Fruit fly (Drosophila melanogaster) whole organism, wandering third instar larva: ENCODE results near the gene THADA.

ENCODE experiments used
- Dfd ChIP-seq: fragments of >200 bp; optimal IDR thresholded peaks from 2 replicates; lab custom pipeline; 2017; ENCODE audit warnings: missing biosample characterization, missing genetic modification characterization
- Dif ChIP-seq: fragments of 200-275, 200-300 bp; sonication (Bioruptor generic); optimal IDR thresholded peaks from 2 replicates; lab custom pipeline; 2018; ENCODE audit warnings: missing biosample characterization, missing genetic modification characterization; ENCODE audit not compliant: partially characterized antibody
- GATAd ChIP-seq: sonication (Bioruptor generic); optimal IDR thresholded peaks from 2 replicates; lab custom pipeline; 2016; ENCODE audit warnings: missing biosample characterization, missing genetic modification characterization
- Hr78 ChIP-seq: fragments of >200 bp; optimal IDR thresholded peaks from 2 replicates; lab custom pipeline; 2017; ENCODE audit warnings: missing biosample characterization, missing genetic modification characterization
- Jra ChIP-seq: sonication (Bioruptor generic); optimal IDR thresholded peaks from 2 replicates; lab custom pipeline; 2016; ENCODE audit warnings: missing biosample characterization, missing genetic modification characterization
- Myc ChIP-seq: fragments of >200 bp; optimal IDR thresholded peaks from 2 replicates; lab custom pipeline; 2017
- N ChIP-seq: fragments of >200 bp; optimal IDR thresholded peaks from 2 replicates; lab custom pipeline; 2018; ENCODE audit warnings: missing biosample characterization, missing external identifiers, missing genetic modification characterization
- Sp1 ChIP-seq: fragments of 200-800 bp; sonication (Bioruptor generic); optimal IDR thresholded peaks from 3 replicates; lab custom pipeline; 2019; ENCODE audit warnings: missing biosample characterization, mild to moderate bottlenecking, missing genetic modification characterization, moderate library complexity
- br ChIP-seq: fragments of 200-800 bp; sonication (Bioruptor generic); optimal IDR thresholded peaks from 2 replicates; lab custom pipeline; 2016; ENCODE audit warnings: missing biosample characterization, missing genetic modification characterization
- ey ChIP-seq: fragments of 200-800 bp; sonication (Bioruptor generic); optimal IDR thresholded peaks from 2 replicates; lab custom pipeline; 2016; ENCODE audit warnings: missing biosample characterization, missing genetic modification characterization
- fru ChIP-seq: fragments of 200-800 bp; sonication (Bioruptor generic); optimal IDR thresholded peaks from 3 replicates; lab custom pipeline; 2016; ENCODE audit warnings: missing biosample characterization, mild to moderate bottlenecking, missing genetic modification characterization
- h ChIP-seq: fragments of 200-800 bp; sonication (Bioruptor generic); optimal IDR thresholded peaks from 3 replicates; lab custom pipeline; 2016; ENCODE audit warnings: missing biosample characterization, mild to moderate bottlenecking, missing genetic modification characterization
- lola ChIP-seq: fragments of >200 bp; optimal IDR thresholded peaks from 2 replicates; lab custom pipeline; 2017; ENCODE audit warnings: missing biosample characterization, missing genetic modification characterization
- psq ChIP-seq: fragments of 200-800 bp; sonication (Bioruptor generic); optimal IDR thresholded peaks from 3 replicates; lab custom pipeline; 2017; ENCODE audit warnings: missing biosample characterization, mild to moderate bottlenecking, missing genetic modification characterization, moderate library complexity

DNA sequence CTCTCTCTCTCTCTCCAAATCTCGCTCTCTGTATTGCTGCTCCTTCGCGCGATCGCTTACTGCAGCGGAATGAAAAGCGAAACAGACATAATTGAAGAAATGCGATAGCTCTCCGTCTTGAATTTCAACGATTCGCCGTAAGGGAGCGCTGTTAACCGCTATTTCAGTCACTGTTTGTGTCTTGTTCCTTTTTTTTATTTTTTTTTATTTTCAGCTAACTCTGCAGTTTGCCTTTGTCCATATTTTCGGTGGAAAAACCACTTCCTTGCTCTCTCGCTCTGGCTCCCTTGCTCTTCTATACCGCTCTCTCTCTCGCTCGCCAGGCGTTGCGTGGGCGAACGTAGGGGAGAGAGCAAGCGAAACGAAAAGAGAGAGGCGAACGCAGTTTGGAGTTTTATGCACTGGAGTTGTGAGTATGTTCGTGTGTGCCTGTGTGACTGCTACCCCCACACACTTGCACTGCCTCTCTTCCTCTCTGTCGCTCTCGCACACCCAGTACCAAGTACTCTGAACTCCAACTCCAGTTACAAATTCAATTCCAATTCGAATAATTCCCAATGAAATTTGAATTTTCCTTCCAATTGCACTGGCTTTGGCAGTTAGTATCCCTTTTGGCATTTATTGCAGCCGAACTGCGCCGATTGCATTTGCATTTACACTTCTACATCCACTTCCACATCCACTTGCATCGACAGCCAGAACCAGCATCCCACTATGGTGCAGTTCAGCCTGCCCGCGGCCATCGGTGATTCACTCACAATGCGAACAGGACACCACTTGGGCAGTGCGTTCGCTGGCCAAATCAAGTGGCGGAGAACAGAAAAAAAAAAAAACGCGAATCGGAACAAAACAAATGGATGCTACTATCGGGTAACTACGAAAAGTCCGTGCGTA lies 14.0 kb downstream of the THADA start:
- TF ChIP-seq psq (GFP tag; lab: Kevin White, UChicago) (peak; percentile 61), lola (no peak), Dfd (GFP tag; lab: Kevin White, UChicago) (no peak), fru (GFP tag; lab: Kevin White, UChicago) (no peak), Jra (no peak), N (GFP tag; lab: Kevin White, UChicago) (no peak), Hr78 (GFP tag; lab: Kevin White, UChicago) (no peak), br (GFP tag; lab: Kevin White, UChicago) (no peak), h (GFP tag; lab: Kevin White, UChicago) (no peak), ey (GFP tag; lab: Kevin White, UChicago) (no peak), Dif (peak; percentile 66), Myc (lab: Kevin White, UChicago) (no peak), GATAd (GFP tag; lab: Kevin White, UChicago) (no peak), Sp1 (no peak)
